Worm (Caenorhabditis elegans) whole organism, L3 larva: ENCODE data around the gene T19B10.12.

Experiments
- ZK546.5 ChIP-seq: sonication (generic microtip); optimal IDR thresholded peaks from 2 replicates; lab custom pipeline; 2017; ENCODE audit warnings: missing biosample characterization, missing genetic modification characterization
- aly-2 ChIP-seq: fragments of 150-350 bp; optimal IDR thresholded peaks from 2 replicates; lab custom pipeline; 2014; ENCODE audit warnings: missing biosample characterization, missing genetic modification characterization
- ceh-16 ChIP-seq: sonication (generic microtip); optimal IDR thresholded peaks from 2 replicates; lab custom pipeline; 2017; ENCODE audit warnings: missing biosample characterization, missing genetic modification characterization
- ceh-28 ChIP-seq: fragments of 150-350 bp; optimal IDR thresholded peaks from 2 replicates; lab custom pipeline; 2014; ENCODE audit warnings: missing biosample characterization, missing genetic modification reagents, missing genetic modification characterization
- ceh-82 ChIP-seq: fragments of 150-350 bp; optimal IDR thresholded peaks from 2 replicates; lab custom pipeline; 2014; ENCODE audit warnings: missing biosample characterization, missing genetic modification characterization
- daf-12 ChIP-seq: fragments of 150-350 bp; optimal IDR thresholded peaks from 2 replicates; lab custom pipeline; 2014; ENCODE audit warnings: missing biosample characterization, missing genetic modification reagents, missing genetic modification characterization
- elt-1 ChIP-seq: fragments of 150-350 bp; optimal IDR thresholded peaks from 2 replicates; lab custom pipeline; 2014; ENCODE audit warnings: missing biosample characterization, missing genetic modification characterization
- elt-3 ChIP-seq, 3 experiments: fragments of 150-350 bp in 1 of 3; sonication (generic microtip) in 2 of 3; optimal IDR thresholded peaks; 2 replicates in 2 of 3; 4 replicates in 1 of 3; lab custom pipeline; 2014 to 2017; ENCODE audit warnings: missing biosample characterization in 3 of 3, missing genetic modification characterization in 3 of 3
- fkh-10 ChIP-seq: sonication (generic microtip); optimal IDR thresholded peaks from 2 replicates; lab custom pipeline; 2017; ENCODE audit warnings: missing biosample characterization, missing genetic modification reagents, missing genetic modification characterization
- fos-1 ChIP-seq: fragments of 150-350 bp; optimal IDR thresholded peaks from 2 replicates; lab custom pipeline; 2014; ENCODE audit warnings: missing biosample characterization, missing genetic modification characterization
- jun-1 ChIP-seq: fragments of 150-350 bp; optimal IDR thresholded peaks from 2 replicates; lab custom pipeline; 2014; ENCODE audit warnings: missing biosample characterization, missing genetic modification reagents, missing genetic modification characterization
- lin-15B ChIP-seq: fragments of 150-350 bp; optimal IDR thresholded peaks from 2 replicates; lab custom pipeline; 2014; ENCODE audit warnings: missing biosample characterization, missing genetic modification characterization
- lin-39 ChIP-seq: fragments of 150-350 bp; optimal IDR thresholded peaks from 2 replicates; lab custom pipeline; 2018; ENCODE audit warnings: missing biosample characterization, missing genetic modification reagents, missing genetic modification characterization
- lsy-12 ChIP-seq: sonication (generic microtip); optimal IDR thresholded peaks from 2 replicates; lab custom pipeline; 2016; ENCODE audit warnings: mild to moderate bottlenecking, missing genetic modification characterization, missing compliant biosample characterization
- mdl-1 ChIP-seq: fragments of 150-350 bp; optimal IDR thresholded peaks from 2 replicates; lab custom pipeline; 2014; ENCODE audit warnings: missing biosample characterization, missing genetic modification characterization
- mml-1 ChIP-seq: fragments of 150-350 bp; sonication (generic microtip); optimal IDR thresholded peaks from 3 replicates; lab custom pipeline; 2014; ENCODE audit warnings: missing biosample characterization, missing genetic modification characterization
- nhr-11 ChIP-seq: fragments of 150-350 bp; optimal IDR thresholded peaks from 2 replicates; lab custom pipeline; 2014; ENCODE audit warnings: missing biosample characterization, missing genetic modification characterization
- nhr-237 ChIP-seq: fragments of 150-350 bp; optimal IDR thresholded peaks from 2 replicates; lab custom pipeline; 2014; ENCODE audit warnings: missing biosample characterization, missing genetic modification characterization
- nhr-25 ChIP-seq: sonication (generic microtip); optimal IDR thresholded peaks from 2 replicates; lab custom pipeline; 2017; ENCODE audit warnings: missing biosample characterization, missing genetic modification characterization
- nhr-28 ChIP-seq: fragments of 150-350 bp; optimal IDR thresholded peaks from 2 replicates; lab custom pipeline; 2014; ENCODE audit warnings: missing biosample characterization, missing genetic modification characterization
- nhr-77 ChIP-seq: fragments of 150-350 bp; optimal IDR thresholded peaks from 2 replicates; lab custom pipeline; 2014; ENCODE audit warnings: missing biosample characterization, missing genetic modification characterization
- pha-4 ChIP-seq: fragments of 150-350 bp; optimal IDR thresholded peaks from 2 replicates; lab custom pipeline; 2014; ENCODE audit warnings: missing biosample characterization, missing genetic modification reagents, missing genetic modification characterization
- skn-1 ChIP-seq: fragments of 150-350 bp; optimal IDR thresholded peaks from 2 replicates; lab custom pipeline; 2014; ENCODE audit warnings: missing biosample characterization, missing genetic modification characterization
- unc-62 ChIP-seq: fragments of 150-350 bp; sonication (generic microtip); optimal IDR thresholded peaks from 4 replicates; lab custom pipeline; 2014; ENCODE audit warnings: missing biosample characterization, missing genetic modification reagents, missing genetic modification characterization
- ztf-4 ChIP-seq: fragments of 150-350 bp; optimal IDR thresholded peaks from 2 replicates; lab custom pipeline; 2014; ENCODE audit warnings: missing biosample characterization, missing genetic modification characterization

Gene T19B10.12

DNA sequence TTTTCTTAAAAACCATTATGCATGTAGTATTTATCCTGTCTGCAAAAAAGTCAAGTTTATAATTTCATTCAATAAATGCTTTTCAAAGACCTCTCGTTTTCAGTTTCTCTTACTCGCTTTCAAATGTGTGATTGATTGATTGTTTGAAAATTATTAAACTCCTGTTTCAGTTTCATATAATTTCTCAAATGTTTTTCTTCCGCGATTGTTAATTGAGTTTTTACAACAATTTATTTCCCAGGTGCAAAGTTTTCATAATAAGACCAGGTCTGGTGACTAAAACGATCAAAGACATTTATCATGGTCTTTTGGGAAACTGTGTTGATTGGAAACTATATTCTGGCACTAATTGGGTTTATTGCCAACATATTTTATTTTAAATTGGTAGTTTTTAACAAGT lies 43.6 kb downstream of the T19B10.12 start, which contains the start of gene T03F7.6:
T03F7.6 (plus strand) TSS at position 301 of the 400 bp plus-strand sequence.
- TF ChIP-seq pha-4 (tag; lab: Kevin White, UChicago) (no peak), lin-39 (no peak), aly-2 (tag; lab: Kevin White, UChicago) (no peak), nhr-237 (tag; lab: Kevin White, UChicago) (no peak)

ce11 chrV:11298632-11299031 lies 47.8 kb downstream of the T19B10.12 start, which contains the start of gene T03F7.5:
Gene T03F7.5 (minus strand): TSS chrV:11298732.
- TF ChIP-seq aly-2 (tag; lab: Kevin White, UChicago) (no peak), nhr-237 (tag; lab: Kevin White, UChicago) (no peak)

DNA sequence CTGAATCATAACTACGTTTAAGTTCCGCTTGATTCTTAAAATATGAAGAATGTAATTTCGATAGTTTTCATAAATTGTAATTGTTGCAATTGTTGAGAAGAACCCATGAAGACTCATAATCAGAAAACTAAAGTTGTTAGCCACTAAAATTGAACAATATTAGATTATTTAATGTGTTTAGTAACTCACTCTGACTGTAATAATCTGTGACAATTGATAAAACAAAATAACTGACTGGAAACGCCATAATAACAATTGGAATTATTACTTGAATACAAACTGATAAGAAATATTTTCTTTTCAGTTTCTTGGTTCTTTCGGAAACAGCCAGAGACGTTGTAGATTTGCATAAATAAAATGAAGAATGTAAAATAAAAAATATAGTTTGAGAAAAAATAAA lies 48.6 kb downstream of the T19B10.12 start:
- no peak for TF ChIP-seq fkh-10 (GFP tag; lab: Kevin White, UChicago)
- no peak for TF ChIP-seq nhr-237 (tag; lab: Kevin White, UChicago)
- TF ChIP-seq ceh-82 = no peak
- no peak for TF ChIP-seq skn-1 (tag; lab: Kevin White, UChicago)
- TF ChIP-seq ZK546.5 (tag; lab: Kevin White, UChicago) = no peak
- TF ChIP-seq lsy-12 (tag; lab: Kevin White, UChicago) = no peak
- TF ChIP-seq unc-62 = no peak
- no peak for TF ChIP-seq nhr-77
- no peak for TF ChIP-seq mdl-1 (tag; lab: Kevin White, UChicago)

ce11 chrV:11300539-11300938 lies 49.7 kb downstream of the T19B10.12 start, which contains the start of gene srh-47:
Gene srh-47 (minus strand): TSS chrV:11300639.
- TF ChIP-seq mml-1 (tag; lab: Kevin White, UChicago) = no peak
- TF ChIP-seq ZK546.5 (tag; lab: Kevin White, UChicago) = no peak
- TF ChIP-seq nhr-11 (tag; lab: Kevin White, UChicago) = no peak
- no peak for TF ChIP-seq ceh-16 (tag; lab: Kevin White, UChicago)
- no peak for TF ChIP-seq nhr-77
- TF ChIP-seq nhr-28 (tag; lab: Kevin White, UChicago) = no peak
- TF ChIP-seq ceh-28 (tag; lab: Kevin White, UChicago) = no peak
- TF ChIP-seq lin-39 = no peak
- no peak for TF ChIP-seq jun-1
- TF ChIP-seq nhr-25 = no peak
- no peak for TF ChIP-seq ceh-82
- TF ChIP-seq fos-1 = no peak
- TF ChIP-seq elt-1 (tag; lab: Kevin White, UChicago) = no peak
- TF ChIP-seq lin-15B (tag; lab: Kevin White, UChicago) = no peak
- TF ChIP-seq daf-12 = no peak
- TF ChIP-seq lsy-12 (tag; lab: Kevin White, UChicago) = no peak
- TF ChIP-seq ztf-4 (tag; lab: Kevin White, UChicago) = no peak
- no peak for TF ChIP-seq elt-3 (tag; optimal IDR thresholded peaks at IDR 0.05; lab: Kevin White, UChicago)
- no peak for TF ChIP-seq skn-1 (tag; lab: Kevin White, UChicago)
